Worm (Caenorhabditis elegans): ENCODE measurements around the gene fdgt-1.

ce11 chrII:1518914-1519313, 14.5 kb downstream of the fdgt-1 start, which contains the start of gene Y51H7BR.8:
- TF ChIP-seq aly-2 (tag; optimal IDR thresholded peaks at IDR 0.05) (no peak), ama-1 (optimal IDR thresholded peaks at IDR 0.05) (no peak), elt-1 (tag; optimal IDR thresholded peaks at IDR 0.05) (no peak), pha-4 (tag; optimal IDR thresholded peaks at IDR 0.05) (no peak)
